Worm (Caenorhabditis elegans) whole organism, late embryonic: ENCODE measurements around the gene lgmn-1.

Source experiments
- C08G9.2 ChIP-seq: sonication (generic microtip); optimal IDR thresholded peaks from 2 replicates; lab custom pipeline; 2016; ENCODE audit warnings: mild to moderate bottlenecking, missing genetic modification characterization, moderate library complexity, missing compliant biosample characterization
- K09A11.1 ChIP-seq: sonication (generic microtip); optimal IDR thresholded peaks from 2 replicates; lab custom pipeline; 2017; ENCODE audit warnings: antibody characterized with exemption, mild to moderate bottlenecking, missing genetic modification characterization, missing compliant biosample characterization; ENCODE audit not compliant: insufficient read depth
- ama-1 ChIP-seq: fragments of 150-350 bp; optimal IDR thresholded peaks from 2 replicates; lab custom pipeline; 2014
- ceh-19 ChIP-seq: fragments of 200-800 bp; sonication (Bioruptor generic); optimal IDR thresholded peaks from 2 replicates; lab custom pipeline; 2018; ENCODE audit warnings: mild to moderate bottlenecking, missing genetic modification characterization, missing compliant biosample characterization
- ceh-30 ChIP-seq: fragments of 150-350 bp; optimal IDR thresholded peaks from 2 replicates; lab custom pipeline; 2014; ENCODE audit warnings: missing biosample characterization, missing genetic modification characterization
- ceh-9 ChIP-seq: sonication (generic microtip); optimal IDR thresholded peaks from 2 replicates; lab custom pipeline; 2016; ENCODE audit warnings: mild to moderate bottlenecking, missing genetic modification characterization, inconsistent platforms, missing compliant biosample characterization
- elt-2 ChIP-seq: sonication (generic microtip); optimal IDR thresholded peaks from 2 replicates; lab custom pipeline; 2016; ENCODE audit warnings: missing genetic modification reagents, missing genetic modification characterization, missing compliant biosample characterization
- nfya-1 ChIP-seq: sonication (generic microtip); optimal IDR thresholded peaks from 2 replicates; lab custom pipeline; 2017; ENCODE audit warnings: missing genetic modification characterization, mild to moderate bottlenecking, missing compliant biosample characterization, antibody characterized with exemption, moderate library complexity
- nhr-11 ChIP-seq: fragments of 150-350 bp; optimal IDR thresholded peaks from 2 replicates; lab custom pipeline; 2014; ENCODE audit warnings: missing biosample characterization, missing genetic modification characterization
- pqm-1 ChIP-seq: sonication (generic microtip); optimal IDR thresholded peaks from 2 replicates; lab custom pipeline; 2016; ENCODE audit warnings: missing genetic modification characterization, missing compliant biosample characterization
- rnt-1 ChIP-seq: sonication (generic microtip); optimal IDR thresholded peaks from 2 replicates; lab custom pipeline; 2016; ENCODE audit warnings: missing genetic modification characterization, missing compliant biosample characterization
- tbx-2 ChIP-seq: sonication (generic microtip); optimal IDR thresholded peaks from 2 replicates; lab custom pipeline; 2016; ENCODE audit warnings: missing genetic modification characterization, missing compliant biosample characterization
- tbx-7 ChIP-seq: sonication (generic microtip); optimal IDR thresholded peaks from 2 replicates; lab custom pipeline; 2016; ENCODE audit warnings: missing genotype, missing genetic modification characterization, missing compliant biosample characterization
- unc-55 ChIP-seq: sonication (generic microtip); optimal IDR thresholded peaks from 2 replicates; lab custom pipeline; 2017; ENCODE audit warnings: missing biosample characterization, missing genetic modification reagents, missing genetic modification characterization

DNA sequence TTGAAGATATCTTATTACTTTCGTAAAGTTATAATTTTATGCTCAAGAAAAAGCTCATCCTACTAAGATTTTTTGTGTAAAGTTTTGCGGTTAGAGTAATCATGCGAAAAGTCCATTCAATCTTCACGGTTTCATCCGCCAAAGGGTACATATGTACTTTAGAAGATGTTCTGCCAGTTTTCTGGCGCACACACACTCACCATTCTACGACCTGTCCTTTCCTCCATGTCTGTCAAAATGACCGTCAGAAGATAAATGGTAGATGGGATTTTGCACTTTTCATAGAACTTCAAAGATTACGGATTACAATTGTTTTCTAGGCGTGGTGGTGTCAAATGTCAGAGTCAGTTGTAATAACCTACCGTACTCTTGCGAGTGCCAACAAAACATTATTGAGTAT is 24.6 kb downstream of the lgmn-1 start:
- TF ChIP-seq elt-2 (tag; lab: Kevin White, UChicago) (no peak), nfya-1 (tag; lab: Kevin White, UChicago) (no peak), ama-1 (lab: Kevin White, UChicago) (no peak), tbx-2 (tag; lab: Kevin White, UChicago) (no peak), K09A11.1 (tag; lab: Kevin White, UChicago) (no peak), C08G9.2 (tag; lab: Kevin White, UChicago) (no peak), ceh-9 (tag; lab: Kevin White, UChicago) (no peak), nhr-11 (no peak), ceh-30 (tag; lab: Kevin White, UChicago) (no peak), ceh-19 (GFP tag; lab: Kevin White, UChicago) (no peak), unc-55 (GFP tag; lab: Kevin White, UChicago) (no peak), rnt-1 (tag; lab: Kevin White, UChicago) (no peak), pqm-1 (tag; lab: Kevin White, UChicago) (no peak), tbx-7 (tag; lab: Kevin White, UChicago) (no peak)
